Worm (Caenorhabditis elegans): Measurements from ENCODE around the gene T18D3.6.

DNA sequence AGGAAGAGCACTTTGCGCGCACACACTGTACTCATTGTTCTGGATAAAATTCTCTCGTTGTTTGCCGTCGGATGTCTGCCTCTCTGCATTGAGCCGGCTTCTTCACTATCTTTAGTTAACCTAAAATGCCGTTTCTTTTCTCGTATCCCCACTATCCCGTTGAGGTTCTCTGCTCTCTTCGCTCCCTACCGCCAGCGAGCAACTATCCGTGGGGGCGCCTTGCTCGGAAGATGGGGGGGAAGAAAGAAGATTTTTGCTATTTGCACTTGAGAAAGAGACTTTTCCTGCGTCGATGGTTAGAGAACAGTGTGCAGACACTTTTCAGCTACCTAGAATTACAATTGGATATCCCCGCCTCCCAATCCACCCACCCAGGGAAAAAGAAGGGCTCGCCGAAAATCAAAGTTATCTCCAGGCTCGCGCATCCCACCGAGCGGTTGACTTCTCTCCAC lies 18.0 kb downstream of the T18D3.6 start, which contains the start of gene myo-2:
- TF ChIP-seq unc-62 (GFP tag; optimal IDR thresholded peaks at IDR 0.05) = no peak
- TF ChIP-seq nfyb-1 (GFP tag; IDR thresholded peaks at IDR 0.05) = no peak
- TF ChIP-seq unc-130 (GFP tag; optimal IDR thresholded peaks at IDR 0.05) = no peak
- TF ChIP-seq chd-7 (tag; optimal IDR thresholded peaks at IDR 0.05) = no peak
- no peak for TF ChIP-seq rpc-1 (optimal IDR thresholded peaks at IDR 0.05)
- no peak for TF ChIP-seq rpc-1 (tag; optimal IDR thresholded peaks at IDR 0.05)
- TF ChIP-seq lin-26 (GFP tag; IDR thresholded peaks at IDR 0.05) = no peak
- TF ChIP-seq ztf-26 (tag; optimal IDR thresholded peaks at IDR 0.05) = no peak
- TF ChIP-seq akir-1 (GFP tag; optimal IDR thresholded peaks at IDR 0.05) = no peak
- TF ChIP-seq mcd-1 (GFP tag; IDR thresholded peaks at IDR 0.05) = no peak
- no peak for TF ChIP-seq aptf-3 (GFP tag; IDR thresholded peaks at IDR 0.05)
- TF ChIP-seq F33H1.4 (GFP tag; IDR thresholded peaks at IDR 0.05) = no peak
- no peak for TF ChIP-seq nhr-90 (tag; optimal IDR thresholded peaks at IDR 0.05)

All from whole organism, young adult.